Fruit fly (Drosophila melanogaster) whole organism, embryonic: ENCODE results near the gene CG32537.

Source experiments
- Aef1 ChIP-seq: fragments of 200-800 bp; sonication (Bioruptor generic); IDR thresholded peaks from 3 replicates; pipeline ENCODE4 v1.3.6; 2022; ENCODE audit warnings: missing biosample characterization, missing genetic modification characterization
- CG10147 ChIP-seq: fragments of 200-800 bp; sonication (Bioruptor generic); optimal IDR thresholded peaks from 2 replicates; lab custom pipeline; 2019; ENCODE audit warnings: missing biosample characterization, mild to moderate bottlenecking, missing genetic modification characterization, moderate library complexity
- CG10431 ChIP-seq: fragments of 200-800 bp; sonication (Bioruptor generic); optimal IDR thresholded peaks from 3 replicates; lab custom pipeline; 2018; ENCODE audit warnings: missing biosample characterization, mild to moderate bottlenecking, missing genetic modification characterization
- CG11247 ChIP-seq: fragments of 200-800 bp; sonication (Bioruptor generic); IDR thresholded peaks from 2 replicates; pipeline ENCODE4 v1.3.6; 2022; ENCODE audit warnings: missing biosample characterization, missing genetic modification characterization
- CG13296 ChIP-seq: fragments of 200-800 bp; sonication (Bioruptor generic); optimal IDR thresholded peaks from 3 replicates; lab custom pipeline; 2018; ENCODE audit warnings: missing biosample characterization, mild to moderate bottlenecking, missing genetic modification characterization
- CG13424 ChIP-seq: fragments of 200-800 bp; sonication (Bioruptor generic); optimal IDR thresholded peaks from 2 replicates; lab custom pipeline; 2019; ENCODE audit warnings: missing biosample characterization, mild to moderate bottlenecking, missing genetic modification characterization, moderate library complexity
- CG13894 ChIP-seq: fragments of 200-800 bp; sonication (Bioruptor generic); optimal IDR thresholded peaks from 3 replicates; lab custom pipeline; 2018; ENCODE audit warnings: missing biosample characterization, mild to moderate bottlenecking, missing genetic modification characterization, moderate library complexity
- CG1603 ChIP-seq: fragments of 200-800 bp; sonication (Bioruptor generic); optimal IDR thresholded peaks from 2 replicates; lab custom pipeline; 2019; ENCODE audit warnings: missing biosample characterization, mild to moderate bottlenecking, missing genetic modification characterization, moderate library complexity
- CG18262 ChIP-seq: fragments of 200-800 bp; optimal IDR thresholded peaks from 3 replicates; lab custom pipeline; 2019; ENCODE audit warnings: missing biosample characterization, mild to moderate bottlenecking, missing genetic modification characterization, moderate library complexity
- CG2678 ChIP-seq: fragments of 200-800 bp; sonication (Bioruptor generic); optimal IDR thresholded peaks from 3 replicates; lab custom pipeline; 2019; ENCODE audit warnings: missing biosample characterization, mild to moderate bottlenecking, missing genetic modification characterization, moderate library complexity
- CG32767 ChIP-seq: fragments of 200-800 bp; sonication (Bioruptor generic); IDR thresholded peaks from 2 replicates; pipeline ENCODE4 v1.3.6; 2022; ENCODE audit warnings: missing biosample characterization, missing genetic modification characterization
- CG3281 ChIP-seq: fragments of 200-800 bp; sonication (Bioruptor generic); optimal IDR thresholded peaks from 3 replicates; lab custom pipeline; 2017; ENCODE audit warnings: missing biosample characterization, mild to moderate bottlenecking, missing genetic modification characterization
- CG4730 ChIP-seq: fragments of 200-800 bp; sonication (Bioruptor generic); IDR thresholded peaks from 2 replicates; pipeline ENCODE4 v1.3.6; 2022; ENCODE audit warnings: missing biosample characterization, missing genetic modification characterization
- CG6683 ChIP-seq: fragments of 200-800 bp; sonication (Bioruptor generic); optimal IDR thresholded peaks from 2 replicates; lab custom pipeline; 2017; ENCODE audit warnings: missing biosample characterization, mild to moderate bottlenecking, missing genetic modification characterization, missing genetic modification reagents
- CG6765 ChIP-seq: fragments of 200-800 bp; sonication (Bioruptor generic); optimal IDR thresholded peaks from 3 replicates; lab custom pipeline; 2017; ENCODE audit warnings: missing biosample characterization, mild to moderate bottlenecking, missing genetic modification characterization
- CG7271 ChIP-seq: fragments of 200-800 bp; sonication (Bioruptor generic); optimal IDR thresholded peaks from 2 replicates; lab custom pipeline; 2018; ENCODE audit warnings: missing biosample characterization, mild to moderate bottlenecking, missing genetic modification characterization, moderate library complexity
- CG8359 ChIP-seq: fragments of 200-800 bp; sonication (Bioruptor generic); optimal IDR thresholded peaks from 2 replicates; lab custom pipeline; 2017; ENCODE audit warnings: missing biosample characterization, mild to moderate bottlenecking, missing genetic modification characterization, borderline replicate concordance
- CG9609 ChIP-seq: fragments of 200-800 bp; sonication (Bioruptor generic); optimal IDR thresholded peaks from 3 replicates; lab custom pipeline; 2016; ENCODE audit warnings: missing biosample characterization, missing genetic modification characterization
- CG9727 ChIP-seq: fragments of 200-800 bp; sonication (Bioruptor generic); optimal IDR thresholded peaks from 3 replicates; lab custom pipeline; 2017; ENCODE audit warnings: missing biosample characterization, mild to moderate bottlenecking, missing genetic modification characterization
- CrebB ChIP-seq: fragments of 200-800 bp; sonication (Bioruptor generic); optimal IDR thresholded peaks from 3 replicates; lab custom pipeline; 2018; ENCODE audit warnings: missing biosample characterization, mild to moderate bottlenecking, missing genetic modification characterization
- Deaf1 ChIP-seq: fragments of 200-800 bp; optimal IDR thresholded peaks from 3 replicates; lab custom pipeline; 2019; ENCODE audit warnings: missing biosample characterization, mild to moderate bottlenecking, missing genetic modification characterization, moderate library complexity
- Dek ChIP-seq: fragments of 200-800 bp; sonication (Bioruptor generic); optimal IDR thresholded peaks from 3 replicates; lab custom pipeline; 2019; ENCODE audit warnings: missing biosample characterization, mild to moderate bottlenecking, missing genetic modification characterization, moderate library complexity
- Dip3 ChIP-seq: fragments of 200-800 bp; sonication (Bioruptor generic); optimal IDR thresholded peaks from 3 replicates; lab custom pipeline; 2016; ENCODE audit warnings: missing biosample characterization, missing genetic modification characterization
- Fer3 ChIP-seq: fragments of 200-800 bp; sonication (Bioruptor generic); optimal IDR thresholded peaks from 2 replicates; lab custom pipeline; 2018; ENCODE audit warnings: missing biosample characterization, mild to moderate bottlenecking, missing genetic modification characterization, moderate library complexity
- HLHmδ ChIP-seq: fragments of 200-800 bp; sonication (Bioruptor generic); optimal IDR thresholded peaks from 2 replicates; lab custom pipeline; 2018; ENCODE audit warnings: missing biosample characterization, mild to moderate bottlenecking, missing genetic modification characterization, moderate library complexity
- Hr3 ChIP-seq: fragments of 200-800 bp; sonication (Bioruptor generic); optimal IDR thresholded peaks from 3 replicates; lab custom pipeline; 2016; ENCODE audit warnings: missing biosample characterization, missing genetic modification characterization
- Neu2 ChIP-seq: fragments of 200-800 bp; sonication (Bioruptor generic); optimal IDR thresholded peaks from 3 replicates; lab custom pipeline; 2016; ENCODE audit warnings: missing biosample characterization, missing genetic modification characterization, borderline replicate concordance
- Rx ChIP-seq: fragments of 200-800 bp; sonication (Bioruptor generic); IDR thresholded peaks from 2 replicates; pipeline ENCODE4 v1.3.6; 2022; ENCODE audit warnings: missing biosample characterization, missing genetic modification characterization
- Taf1 ChIP-seq: fragments of 200-800 bp; sonication (Bioruptor generic); IDR thresholded peaks from 2 replicates; pipeline ENCODE4 v1.3.6; 2022; ENCODE audit warnings: missing biosample characterization, missing genetic modification characterization
- Usf ChIP-seq: fragments of 200-800 bp; sonication (Bioruptor generic); optimal IDR thresholded peaks from 2 replicates; lab custom pipeline; 2017; ENCODE audit warnings: missing genotype, missing biosample characterization, missing genetic modification characterization
- aop ChIP-seq: fragments of 200-800 bp; sonication (Bioruptor generic); IDR thresholded peaks from 2 replicates; pipeline ENCODE4 v1.3.6; 2022; ENCODE audit warnings: missing biosample characterization, missing genetic modification characterization
- ato ChIP-seq: fragments of 200-800 bp; sonication (Bioruptor generic); IDR thresholded peaks from 2 replicates; pipeline ENCODE4 v1.3.6; 2022; ENCODE audit warnings: missing biosample characterization, missing genetic modification characterization; ENCODE audit not compliant: partially characterized antibody
- bab2 ChIP-seq: fragments of 200-800 bp; sonication (Bioruptor generic); optimal IDR thresholded peaks from 2 replicates; lab custom pipeline; 2016; ENCODE audit warnings: missing biosample characterization, missing genetic modification characterization
- br ChIP-seq: fragments of >200 bp; optimal IDR thresholded peaks from 2 replicates; lab custom pipeline; 2017
- cas ChIP-seq: fragments of 200-800 bp; sonication (Bioruptor generic); IDR thresholded peaks from 2 replicates; pipeline ENCODE4 v1.3.6; 2022; ENCODE audit warnings: missing biosample characterization, missing genetic modification characterization
- cg ChIP-seq: fragments of 200-800 bp; sonication (Bioruptor generic); optimal IDR thresholded peaks from 3 replicates; lab custom pipeline; 2019; ENCODE audit warnings: missing biosample characterization, mild to moderate bottlenecking, missing genetic modification characterization, moderate library complexity
- cwo ChIP-seq: fragments of 200-800 bp; sonication (Bioruptor generic); optimal IDR thresholded peaks from 3 replicates; lab custom pipeline; 2017; ENCODE audit warnings: missing biosample characterization, missing genetic modification characterization, mild to moderate bottlenecking, moderate library complexity, missing genetic modification reagents
- dan ChIP-seq: fragments of 200-800 bp; sonication (Bioruptor generic); IDR thresholded peaks from 2 replicates; pipeline ENCODE4 v1.3.6; 2022; ENCODE audit warnings: missing biosample characterization, missing genetic modification characterization
- danr ChIP-seq: fragments of 200-800 bp; sonication (Bioruptor generic); IDR thresholded peaks from 2 replicates; pipeline ENCODE4 v1.3.6; 2022; ENCODE audit warnings: missing biosample characterization, missing genetic modification characterization
- en ChIP-seq: fragments of 200-800 bp; sonication (Bioruptor generic); optimal IDR thresholded peaks from 2 replicates; lab custom pipeline; 2016; ENCODE audit warnings: missing biosample characterization, missing genetic modification characterization
- ewg ChIP-seq: fragments of 200-800 bp; sonication (Bioruptor generic); optimal IDR thresholded peaks from 3 replicates; lab custom pipeline; 2017; ENCODE audit warnings: mild to moderate bottlenecking, missing biosample characterization, missing genetic modification reagents, missing genetic modification characterization
- grau ChIP-seq: fragments of 200-800 bp; optimal IDR thresholded peaks from 3 replicates; lab custom pipeline; 2019; ENCODE audit warnings: missing biosample characterization, mild to moderate bottlenecking, missing genetic modification characterization, moderate library complexity
- hb ChIP-seq: fragments of 200-800 bp; sonication (Bioruptor generic); IDR thresholded peaks from 3 replicates; pipeline ENCODE4 v1.3.6; 2022; ENCODE audit warnings: missing biosample characterization, missing genetic modification characterization; ENCODE audit not compliant: partially characterized antibody
- hbn ChIP-seq: fragments of 200-800 bp; sonication (Bioruptor generic); IDR thresholded peaks from 2 replicates; pipeline ENCODE4 v1.3.6; 2022; ENCODE audit warnings: missing biosample characterization, missing genetic modification characterization; ENCODE audit not compliant: partially characterized antibody
- lilli ChIP-seq: fragments of 200-800 bp; sonication (Bioruptor generic); optimal IDR thresholded peaks from 3 replicates; lab custom pipeline; 2016; ENCODE audit warnings: missing biosample characterization, missing genetic modification characterization
- lola ChIP-seq, 3 experiments: fragments of >200 bp in 2 of 3; fragments of 200-800 bp in 1 of 3; sonication (Bioruptor generic) in 1 of 3; optimal IDR thresholded peaks; 2 replicates each; lab custom pipeline; 2017 to 2019; ENCODE audit warnings: missing biosample characterization in 3 of 3, missing genetic modification characterization in 3 of 3, mild to moderate bottlenecking in 1 of 3, moderate library complexity in 1 of 3
- phol ChIP-seq: fragments of 200-800 bp; sonication (Bioruptor generic); optimal IDR thresholded peaks from 3 replicates; lab custom pipeline; 2018; ENCODE audit warnings: missing biosample characterization, mild to moderate bottlenecking, missing genetic modification characterization, moderate library complexity
- schlank ChIP-seq: fragments of 200-800 bp; sonication (Bioruptor generic); optimal IDR thresholded peaks from 2 replicates; lab custom pipeline; 2018; ENCODE audit warnings: missing biosample characterization, mild to moderate bottlenecking, missing genetic modification characterization
- stc ChIP-seq: fragments of 200-800 bp; sonication (Bioruptor generic); IDR thresholded peaks from 2 replicates; pipeline ENCODE4 v1.3.6; 2022; ENCODE audit warnings: missing biosample characterization, missing genetic modification characterization
- tgo ChIP-seq: fragments of 200-800 bp; sonication (Bioruptor generic); IDR thresholded peaks from 3 replicates; pipeline ENCODE4 v1.3.6; 2022; ENCODE audit warnings: missing biosample characterization, missing genetic modification characterization
- tup ChIP-seq: fragments of 200-800 bp; sonication (Bioruptor generic); optimal IDR thresholded peaks from 2 replicates; lab custom pipeline; 2016; ENCODE audit warnings: missing biosample characterization, mild to moderate bottlenecking, missing genetic modification characterization, moderate library complexity

CG32537 gene

DNA sequence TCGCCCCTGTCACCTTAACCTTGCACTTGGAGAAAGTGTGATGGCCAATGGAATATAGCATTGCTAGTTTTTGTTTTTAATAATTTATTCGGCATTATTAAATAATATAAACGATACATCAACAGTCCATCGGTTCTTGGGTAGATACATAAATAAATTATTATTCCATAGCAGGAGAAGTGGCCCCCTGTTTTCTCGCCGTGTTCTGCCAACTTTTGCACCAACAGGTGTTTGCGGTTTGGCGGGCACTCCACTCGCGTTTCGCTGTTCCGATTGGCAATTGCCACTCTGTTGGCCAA is 47.4 kb upstream of the CG32537 start (continued):
- TF ChIP-seq CG4730 (peak; percentile 72), lola (GFP tag; optimal IDR thresholded peaks at IDR 0.05; lab: Kevin White, UChicago) (peak in 1 of 3 experiments; percentile 61), aop (GFP tag; lab: Robert Waterston, UW) (no peak), cg (GFP tag; lab: Kevin White, UChicago) (no peak), Dip3 (GFP tag; lab: Kevin White, UChicago) (peak; percentile 81), CG8359 (peak; percentile 35), cas (peak; percentile 68), CG11247 (no peak), Neu2 (GFP tag; lab: Kevin White, UChicago) (no peak), schlank (tag; lab: Kevin White, UChicago) (peak; percentile 82), CG3281 (GFP tag; lab: Kevin White, UChicago) (peak; percentile 89), ewg (peak; percentile 53), Deaf1 (tag; lab: Kevin White, UChicago) (peak; percentile 70), br (no peak), CG7271 (tag; lab: Kevin White, UChicago) (no peak), en (peak; percentile 23), HLHmδ (GFP tag; lab: Kevin White, UChicago) (no peak), CG18262 (tag; lab: Kevin White, UChicago) (peak; percentile 75), CG10147 (GFP tag; lab: Kevin White, UChicago) (peak; percentile 79), CG6765 (GFP tag; lab: Kevin White, UChicago) (peak; percentile 79), CG2678 (tag; lab: Kevin White, UChicago) (peak; percentile 89), danr (no peak), dan (GFP tag; lab: Robert Waterston, UW) (no peak), CG32767 (GFP tag; lab: Robert Waterston, UW) (peak; percentile 75), bab2 (GFP tag; lab: Kevin White, UChicago) (peak; percentile 51), Aef1 (GFP tag; lab: Robert Waterston, UW) (peak; percentile 75), tgo (GFP tag; lab: Robert Waterston, UW) (peak; percentile 79), tup (GFP tag; lab: Kevin White, UChicago) (peak; percentile 62), grau (tag; lab: Kevin White, UChicago) (peak; percentile 87), cwo (peak; percentile 90), Dek (tag; lab: Kevin White, UChicago) (peak; percentile 82), CrebB (peak; percentile 88), hbn (GFP tag; lab: Robert Waterston, UW) (no peak), CG10431 (GFP tag; lab: Kevin White, UChicago) (no peak), phol (peak; percentile 76), Rx (GFP tag; lab: Robert Waterston, UW) (no peak; the same call in 1 of the 2 replicates), CG13894 (tag; lab: Kevin White, UChicago) (peak; percentile 83), ato (no peak), stc (GFP tag; lab: Robert Waterston, UW) (peak; percentile 56; the same call in 1 of the 2 replicates), CG13296 (GFP tag; lab: Kevin White, UChicago) (peak; percentile 63), CG13424 (tag; lab: Kevin White, UChicago) (peak; percentile 66), CG1603 (tag; lab: Kevin White, UChicago) (peak; percentile 80), CG9609 (peak; percentile 42), Taf1 (GFP tag; lab: Robert Waterston, UW) (peak; percentile 81), Usf (GFP tag; lab: Kevin White, UChicago) (peak; percentile 66), Hr3 (peak; percentile 77), CG9727 (peak; percentile 84), Fer3 (tag; lab: Kevin White, UChicago) (peak; percentile 87), hb (GFP tag; lab: Robert Waterston, UW) (no peak), CG6683 (GFP tag; lab: Kevin White, UChicago) (peak; percentile 73), lilli (GFP tag; lab: Kevin White, UChicago) (peak; percentile 92)
